Worm (Caenorhabditis elegans): ENCODE measurements around the gene ugt-24.

Gene ugt-24

DNA sequence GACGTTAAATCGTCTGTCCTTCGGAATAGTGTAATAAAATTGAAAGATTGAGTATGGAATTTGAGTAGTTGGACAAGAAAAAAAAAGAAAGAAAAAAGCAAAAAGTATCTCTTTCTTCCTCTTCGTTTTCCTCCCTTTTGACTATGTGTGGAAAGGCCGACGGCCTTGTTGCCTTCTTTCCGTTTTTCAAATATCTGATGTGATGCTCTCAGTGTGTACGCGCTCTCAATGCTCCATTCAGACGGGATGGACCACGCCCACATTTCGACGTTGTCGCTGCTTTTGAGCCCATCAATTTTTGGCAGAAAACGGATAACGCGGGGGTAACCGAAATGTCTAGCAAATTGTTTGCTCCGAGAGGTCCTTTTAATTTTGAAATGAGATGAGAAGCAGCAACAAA lies 37.6 kb downstream of the ugt-24 start:
- no peak for TF ChIP-seq K11D2.4 (GFP tag; IDR thresholded peaks at IDR 0.05)
- TF ChIP-seq nfya-2 (GFP tag; IDR thresholded peaks at IDR 0.05): no peak
- TF ChIP-seq hlh-12 (tag; optimal IDR thresholded peaks at IDR 0.05): no peak
- no peak for TF ChIP-seq F10E7.11 (tag; optimal IDR thresholded peaks at IDR 0.05)
- TF ChIP-seq snpc-1.3 (tag; optimal IDR thresholded peaks at IDR 0.05; ENCODE audit: insufficient read depth): no peak
- no peak for TF ChIP-seq ama-1 (optimal IDR thresholded peaks at IDR 0.05)
- TF ChIP-seq ama-1 (GFP tag; optimal IDR thresholded peaks at IDR 0.05): no peak
- no peak for TF ChIP-seq nhr-80 (tag; optimal IDR thresholded peaks at IDR 0.05)
- no peak for TF ChIP-seq B0035.1 (tag; optimal IDR thresholded peaks at IDR 0.05)
- no peak for TF ChIP-seq F52B5.7 (tag; optimal IDR thresholded peaks at IDR 0.05)
- TF ChIP-seq F55B11.4 (tag; optimal IDR thresholded peaks at IDR 0.05; ENCODE audit: borderline replicate concordance, insufficient read depth): no peak
- TF ChIP-seq C17E4.6 (GFP tag; IDR thresholded peaks at IDR 0.05): no peak
- no peak for TF ChIP-seq K12H6.12 (tag; optimal IDR thresholded peaks at IDR 0.05)
- no peak for TF ChIP-seq mcd-1 (GFP tag; IDR thresholded peaks at IDR 0.05)
- no peak for TF ChIP-seq sptf-2 (GFP tag; optimal IDR thresholded peaks at IDR 0.05)
- no peak for TF ChIP-seq dpff-1 (tag; optimal IDR thresholded peaks at IDR 0.05)
- TF ChIP-seq ceh-100 (GFP tag; IDR thresholded peaks at IDR 0.05): no peak
- TF ChIP-seq nhr-27 (tag; optimal IDR thresholded peaks at IDR 0.05): no peak
- no peak for TF ChIP-seq tbx-9 (tag; optimal IDR thresholded peaks at IDR 0.05; ENCODE audit: borderline replicate concordance)

DNA sequence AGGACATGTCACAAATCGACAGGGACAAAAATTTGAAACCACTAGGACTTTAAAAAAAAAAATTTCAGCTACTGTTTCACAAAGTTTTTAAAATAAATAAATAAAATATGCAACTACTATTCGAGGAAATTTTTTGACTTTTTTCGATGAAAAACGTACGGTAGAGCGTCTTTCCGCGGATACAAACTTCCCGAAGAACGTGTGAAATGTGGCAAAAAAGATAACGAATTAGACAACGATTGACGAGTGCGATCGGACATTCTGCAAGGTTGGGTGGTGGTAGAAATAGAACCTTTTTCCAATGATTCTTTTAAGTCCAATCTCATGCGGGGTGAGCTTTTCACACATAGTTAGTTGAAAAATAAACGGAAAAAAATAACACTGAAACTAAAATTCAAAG lies 44.7 kb downstream of the ugt-24 start:
- TF ChIP-seq tbp1 (GFP tag; optimal IDR thresholded peaks at IDR 0.05): no peak
- TF ChIP-seq F33H1.4 (GFP tag; IDR thresholded peaks at IDR 0.05): no peak
- no peak for TF ChIP-seq aptf-3 (GFP tag; IDR thresholded peaks at IDR 0.05)

DNA sequence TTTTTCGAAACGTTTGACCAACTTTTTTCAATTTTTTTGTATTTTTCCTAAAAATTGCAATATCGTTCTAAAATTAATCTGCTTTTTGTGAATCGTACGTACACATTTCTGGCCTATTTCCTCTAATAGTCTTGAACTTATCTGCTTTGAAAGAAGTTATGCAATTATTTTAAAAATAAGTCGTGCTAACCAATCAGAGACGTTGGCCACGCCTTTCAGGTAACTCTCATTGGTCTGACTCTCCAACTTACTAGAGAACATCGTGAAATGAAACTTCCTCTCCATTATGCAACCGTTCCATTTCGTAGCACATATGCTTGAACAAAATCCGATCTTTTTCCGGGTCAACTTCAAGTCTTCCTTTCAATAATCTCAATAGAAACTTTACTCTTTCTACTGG lies 50.9 kb downstream of the ugt-24 start:
- TF ChIP-seq mel-28 (tag; optimal IDR thresholded peaks at IDR 0.05; ENCODE audit: borderline replicate concordance) (no peak), sptf-2 (GFP tag; optimal IDR thresholded peaks at IDR 0.05) (no peak), let-526 (GFP tag; IDR thresholded peaks at IDR 0.05) (no peak), attf-3 (GFP tag; conservative IDR thresholded peaks at IDR 0.05) (no peak), nhr-179 (tag; optimal IDR thresholded peaks at IDR 0.05) (no peak), Y67H2A.10 (GFP tag; conservative IDR thresholded peaks at IDR 0.05) (no peak), lin-54 (GFP tag; optimal IDR thresholded peaks at IDR 0.05) (no peak), efl-1 (GFP tag; optimal IDR thresholded peaks at IDR 0.05) (no peak), ama-1 (optimal IDR thresholded peaks at IDR 0.05) (no peak), ama-1 (GFP tag; optimal IDR thresholded peaks at IDR 0.05) (no peak)

DNA sequence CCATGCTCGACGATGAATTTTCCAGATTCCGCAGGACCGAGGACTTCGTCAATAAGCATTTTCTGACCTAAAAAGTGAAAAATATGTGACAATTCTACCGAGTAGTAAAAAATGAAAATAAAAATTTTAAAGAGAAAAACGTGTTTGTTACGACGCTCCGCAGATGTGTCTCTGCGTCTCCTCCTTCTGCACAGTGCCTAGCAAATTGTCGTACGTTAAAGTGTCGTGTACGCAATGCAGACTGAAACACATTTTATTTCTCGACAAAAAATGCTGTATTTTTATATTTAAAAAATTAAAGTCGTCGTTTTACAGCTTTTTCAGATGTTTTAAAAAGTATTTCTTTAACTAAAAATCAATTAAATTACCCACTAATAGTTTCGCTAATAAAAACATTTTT lies 53.7 kb downstream of the ugt-24 start, which contains the start of gene C11D2.4:
Gene C11D2.4, minus strand, starts transcription at position 128 of the 400 bp plus-strand sequence.
- TF ChIP-seq tbp1 (GFP tag; optimal IDR thresholded peaks at IDR 0.05) (peak; percentile 21), T26A5.8 (tag; optimal IDR thresholded peaks at IDR 0.05) (no peak), hmg-1.2 (GFP tag; IDR thresholded peaks at IDR 0.05) (peak; percentile 98), efl-1 (GFP tag; optimal IDR thresholded peaks at IDR 0.05) (no peak), C06A6.2 (GFP tag; conservative IDR thresholded peaks at IDR 0.05) (no peak), snpc-1.3 (tag; optimal IDR thresholded peaks at IDR 0.05; ENCODE audit: insufficient read depth) (peak; percentile 36), Y79H2A.3 (GFP tag; conservative IDR thresholded peaks at IDR 0.05) (no peak), snpc-4 (GFP tag; optimal IDR thresholded peaks at IDR 0.05) (peak; percentile 50), snpc-4 (tag; optimal IDR thresholded peaks at IDR 0.05) (peak; percentile 22 to 84 (median 80))
